Comparison of ENCODE assay signal across 5 worm cellular contexts in genomic region chrIV:15701962-15702361, ce11.
A peak's percentile ranks its signal among the peaks of the same experiment; 100 is the strongest.
TF ChIP-seq lines count a peak whose summit lies in the region.

No protein-coding gene starts in this region.

TF ChIP-seq in whole organism, L1 larva, 84 proteins besides CTCF, POLR2A, EP300 and RAD21 (continues in another document):
- no peak for TF ChIP-seq hlh-17 (GFP tag; optimal IDR thresholded peaks at IDR 0.05; lab: Kevin White, UChicago; ENCODE audit: borderline replicate concordance)
- no peak for TF ChIP-seq lin-15B (tag; optimal IDR thresholded peaks at IDR 0.05; lab: Kevin White, UChicago)
- no peak for TF ChIP-seq sox-4 (tag; optimal IDR thresholded peaks at IDR 0.05; lab: Kevin White, UChicago)
- TF ChIP-seq nhr-77 (tag; optimal IDR thresholded peaks at IDR 0.05; lab: Kevin White, UChicago): no peak
- no peak for TF ChIP-seq fkh-8 (tag; optimal IDR thresholded peaks at IDR 0.05; lab: Kevin White, UChicago)
- no peak for TF ChIP-seq hpl-2 (GFP tag; optimal IDR thresholded peaks at IDR 0.05; lab: Kevin White, UChicago)
- peak; percentile 49 for TF ChIP-seq snu-23 (GFP tag; optimal IDR thresholded peaks at IDR 0.05; lab: Kevin White, UChicago)
- no peak for TF ChIP-seq sup-37 (GFP tag; optimal IDR thresholded peaks at IDR 0.05; lab: Kevin White, UChicago)
- TF ChIP-seq aha-1 (tag; optimal IDR thresholded peaks at IDR 0.05; lab: Kevin White, UChicago): no peak
- TF ChIP-seq egl-27 (tag; optimal IDR thresholded peaks at IDR 0.05; lab: Kevin White, UChicago): no peak
- no peak for TF ChIP-seq efl-3 (GFP tag; optimal IDR thresholded peaks at IDR 0.05; lab: Kevin White, UChicago)
- TF ChIP-seq tlp-1 (tag; optimal IDR thresholded peaks at IDR 0.05; lab: Kevin White, UChicago): no peak
- TF ChIP-seq jun-1 (tag; optimal IDR thresholded peaks at IDR 0.05; lab: Kevin White, UChicago): no peak
- no peak for TF ChIP-seq irx-1 (tag; optimal IDR thresholded peaks at IDR 0.05; lab: Kevin White, UChicago)
- peak in 1 of 2 experiments; percentile 59 for TF ChIP-seq lin-35 (GFP tag; optimal IDR thresholded peaks at IDR 0.05; lab: Kevin White, UChicago)
- no peak for TF ChIP-seq F16B12.6 (tag; optimal IDR thresholded peaks at IDR 0.05; lab: Kevin White, UChicago)
- TF ChIP-seq elt-3 (tag; optimal IDR thresholded peaks at IDR 0.05; lab: Kevin White, UChicago): peak in 1 of 6 experiments; percentile 58
- no peak for TF ChIP-seq zip-4 (GFP tag; optimal IDR thresholded peaks at IDR 0.05; lab: Kevin White, UChicago)
- TF ChIP-seq nhr-71 (tag; optimal IDR thresholded peaks at IDR 0.05; lab: Kevin White, UChicago): peak; percentile 48

TF ChIP-seq in whole organism, L2 larva, 48 proteins besides CTCF, POLR2A, EP300 and RAD21 (continues in another document):
- TF ChIP-seq fos-1 (tag; optimal IDR thresholded peaks at IDR 0.05; lab: Kevin White, UChicago): peak; percentile 46
- TF ChIP-seq crh-2 (tag; optimal IDR thresholded peaks at IDR 0.05; lab: Kevin White, UChicago): peak; percentile 33
- TF ChIP-seq gmeb-1 (tag; optimal IDR thresholded peaks at IDR 0.05; lab: Kevin White, UChicago): peak; percentile 24
- no peak for TF ChIP-seq skn-1 (tag; optimal IDR thresholded peaks at IDR 0.05; lab: Kevin White, UChicago)
- TF ChIP-seq nhr-21 (tag; optimal IDR thresholded peaks at IDR 0.05; lab: Kevin White, UChicago): no peak
- no peak for TF ChIP-seq egl-27 (tag; optimal IDR thresholded peaks at IDR 0.05; lab: Kevin White, UChicago)
- no peak for TF ChIP-seq ama-1 (optimal IDR thresholded peaks at IDR 0.05; lab: Kevin White, UChicago)
- no peak for TF ChIP-seq lsy-2 (tag; optimal IDR thresholded peaks at IDR 0.05; lab: Kevin White, UChicago)
- TF ChIP-seq F13H6.1 (tag; optimal IDR thresholded peaks at IDR 0.05; lab: Kevin White, UChicago): no peak
- no peak for TF ChIP-seq aly-2 (tag; optimal IDR thresholded peaks at IDR 0.05; lab: Kevin White, UChicago)
- TF ChIP-seq nhr-11 (tag; optimal IDR thresholded peaks at IDR 0.05; lab: Kevin White, UChicago): no peak
- TF ChIP-seq nhr-25 (tag; optimal IDR thresholded peaks at IDR 0.05; lab: Kevin White, UChicago): no peak
- TF ChIP-seq C34F6.9 (tag; optimal IDR thresholded peaks at IDR 0.05; lab: Kevin White, UChicago): no peak
- TF ChIP-seq mab-5 (tag; optimal IDR thresholded peaks at IDR 0.05; lab: Kevin White, UChicago): peak; percentile 37
- TF ChIP-seq nhr-237 (tag; optimal IDR thresholded peaks at IDR 0.05; lab: Kevin White, UChicago): no peak
- TF ChIP-seq alr-1 (tag; optimal IDR thresholded peaks at IDR 0.05; lab: Kevin White, UChicago): no peak
- TF ChIP-seq R02D3.7 (tag; optimal IDR thresholded peaks at IDR 0.05; lab: Kevin White, UChicago): no peak
- no peak for TF ChIP-seq sma-9 (GFP tag; optimal IDR thresholded peaks at IDR 0.05; lab: Kevin White, UChicago)
- TF ChIP-seq sma-9 (tag; optimal IDR thresholded peaks at IDR 0.05; lab: Kevin White, UChicago): no peak
- TF ChIP-seq ztf-1 (GFP tag; conservative IDR thresholded peaks at IDR 0.05; lab: Robert Waterston, UW): no peak

TF ChIP-seq in whole organism, L3 larva, 47 proteins besides CTCF, POLR2A, EP300 and RAD21:
- TF ChIP-seq egl-5 (tag; optimal IDR thresholded peaks at IDR 0.05; lab: Kevin White, UChicago): no peak
- TF ChIP-seq pqm-1 (tag; optimal IDR thresholded peaks at IDR 0.05; lab: Kevin White, UChicago): peak; percentile 65
- TF ChIP-seq ztf-4 (tag; optimal IDR thresholded peaks at IDR 0.05; lab: Kevin White, UChicago): no peak
- peak; percentile 29 for TF ChIP-seq lsy-12 (tag; optimal IDR thresholded peaks at IDR 0.05; lab: Kevin White, UChicago)
- no peak for TF ChIP-seq ceh-28 (tag; optimal IDR thresholded peaks at IDR 0.05; lab: Kevin White, UChicago)
- TF ChIP-seq ama-1 (optimal IDR thresholded peaks at IDR 0.05; lab: Kevin White, UChicago): peak; percentile 33
- TF ChIP-seq pha-4 (tag; optimal IDR thresholded peaks at IDR 0.05; lab: Kevin White, UChicago): peak; percentile 30
- peak; percentile 79 for TF ChIP-seq elt-2 (tag; optimal IDR thresholded peaks at IDR 0.05; lab: Kevin White, UChicago)
- no peak for TF ChIP-seq nhr-11 (tag; optimal IDR thresholded peaks at IDR 0.05; lab: Kevin White, UChicago)

TF ChIP-seq in whole organism, L4 larva, 104 proteins besides CTCF, POLR2A, EP300 and RAD21 (continues in another document):
- TF ChIP-seq hlh-30 (tag; optimal IDR thresholded peaks at IDR 0.05; lab: Kevin White, UChicago; ENCODE audit: insufficient read depth): peak; percentile 84
- no peak for TF ChIP-seq Y48G9A.11 (GFP tag; IDR thresholded peaks at IDR 0.05; lab: Robert Waterston, UW)
- no peak for TF ChIP-seq F10B5.3 (tag; optimal IDR thresholded peaks at IDR 0.05; lab: Kevin White, UChicago)
- TF ChIP-seq aha-1 (tag; lab: Kevin White, UChicago): no peak
- TF ChIP-seq F49E8.2 (tag; optimal IDR thresholded peaks at IDR 0.05; lab: Kevin White, UChicago; ENCODE audit: borderline replicate concordance): no peak
- TF ChIP-seq ceh-82 (tag; optimal IDR thresholded peaks at IDR 0.05; lab: Kevin White, UChicago): no peak
- TF ChIP-seq lin-15B (tag; optimal IDR thresholded peaks at IDR 0.05; lab: Kevin White, UChicago): no peak
- TF ChIP-seq mdt-29 (GFP tag; IDR thresholded peaks at IDR 0.05; lab: Robert Waterston, UW): no peak
- TF ChIP-seq dmd-6 (GFP tag; IDR thresholded peaks at IDR 0.05; lab: Robert Waterston, UW): peak; percentile 78
- no peak for TF ChIP-seq nhr-11 (tag; optimal IDR thresholded peaks at IDR 0.05; lab: Kevin White, UChicago)
- TF ChIP-seq unc-130 (GFP tag; optimal IDR thresholded peaks at IDR 0.05; lab: Kevin White, UChicago): no peak
- no peak for TF ChIP-seq spr-3 (GFP tag; optimal IDR thresholded peaks at IDR 0.05; lab: Kevin White, UChicago)
- TF ChIP-seq daf-16 (GFP tag; optimal IDR thresholded peaks at IDR 0.05; lab: Kevin White, UChicago): no peak
- TF ChIP-seq daf-16 (tag; optimal IDR thresholded peaks at IDR 0.05; lab: Kevin White, UChicago): peak; percentile 66
- TF ChIP-seq ceh-32 (tag; optimal IDR thresholded peaks at IDR 0.05; lab: Kevin White, UChicago; ENCODE audit: poor library complexity): no peak
- no peak for TF ChIP-seq arid-1 (GFP tag; conservative IDR thresholded peaks at IDR 0.05; lab: Robert Waterston, UW)
- TF ChIP-seq nhr-28 (tag; optimal IDR thresholded peaks at IDR 0.05; lab: Kevin White, UChicago): peak; percentile 47
- no peak for TF ChIP-seq skn-1 (tag; optimal IDR thresholded peaks at IDR 0.05; lab: Kevin White, UChicago)
- no peak for TF ChIP-seq mep-1 (tag; optimal IDR thresholded peaks at IDR 0.05; lab: Kevin White, UChicago)
- TF ChIP-seq dve-1 (tag; optimal IDR thresholded peaks at IDR 0.05; lab: Kevin White, UChicago; ENCODE audit: insufficient read depth): peak; percentile 68
- TF ChIP-seq ztf-7 (tag; optimal IDR thresholded peaks at IDR 0.05; lab: Kevin White, UChicago): no peak
- no peak for TF ChIP-seq duxl-1 (tag; optimal IDR thresholded peaks at IDR 0.05; lab: Kevin White, UChicago; ENCODE audit: poor library complexity)
- peak; percentile 19 for TF ChIP-seq pqm-1 (tag; optimal IDR thresholded peaks at IDR 0.05; lab: Kevin White, UChicago)
- peak; percentile 68; the same call in 1 of the 2 replicates for TF ChIP-seq nhr-41 (GFP tag; IDR thresholded peaks at IDR 0.05; lab: Robert Waterston, UW)
- no peak for TF ChIP-seq pha-4 (GFP tag; IDR thresholded peaks at IDR 0.05; lab: Robert Waterston, UW)
- no peak for TF ChIP-seq pha-4 (tag; optimal IDR thresholded peaks at IDR 0.05; lab: Kevin White, UChicago)

TF ChIP-seq in whole organism, young adult, 124 proteins besides CTCF, POLR2A, EP300 and RAD21:
- TF ChIP-seq snpc-3.4 (tag; optimal IDR thresholded peaks at IDR 0.05; lab: Kevin White, UChicago) (no peak), ceh-27 (GFP tag; optimal IDR thresholded peaks at IDR 0.05; lab: Kevin White, UChicago) (no peak), cebp-1 (GFP tag; IDR thresholded peaks at IDR 0.05; lab: Robert Waterston, UW) (0 out of 2 replicates have a peak, but pooled peaks have one; percentile 18), cebp-1 (tag; optimal IDR thresholded peaks at IDR 0.05; lab: Kevin White, UChicago) (peak; percentile 56), F23B12.7 (tag; optimal IDR thresholded peaks at IDR 0.05; lab: Kevin White, UChicago; ENCODE audit: insufficient read depth) (peak; percentile 10), lin-40 (tag; optimal IDR thresholded peaks at IDR 0.05; lab: Kevin White, UChicago) (peak; percentile 13), let-607 (tag; optimal IDR thresholded peaks at IDR 0.05; lab: Kevin White, UChicago) (peak in 1 of 2 experiments; percentile 3), nhr-80 (tag; optimal IDR thresholded peaks at IDR 0.05; lab: Kevin White, UChicago) (peak; percentile 64), ceh-58 (GFP tag; IDR thresholded peaks at IDR 0.05; lab: Robert Waterston, UW) (no peak), madf-10 (tag; optimal IDR thresholded peaks at IDR 0.05; lab: Kevin White, UChicago) (peak; percentile 45), lin-54 (GFP tag; optimal IDR thresholded peaks at IDR 0.05; lab: Kevin White, UChicago) (peak; percentile 5)
